Worm (Caenorhabditis elegans): ENCODE results near the gene srh-74.

The srh-74 gene

DNA sequence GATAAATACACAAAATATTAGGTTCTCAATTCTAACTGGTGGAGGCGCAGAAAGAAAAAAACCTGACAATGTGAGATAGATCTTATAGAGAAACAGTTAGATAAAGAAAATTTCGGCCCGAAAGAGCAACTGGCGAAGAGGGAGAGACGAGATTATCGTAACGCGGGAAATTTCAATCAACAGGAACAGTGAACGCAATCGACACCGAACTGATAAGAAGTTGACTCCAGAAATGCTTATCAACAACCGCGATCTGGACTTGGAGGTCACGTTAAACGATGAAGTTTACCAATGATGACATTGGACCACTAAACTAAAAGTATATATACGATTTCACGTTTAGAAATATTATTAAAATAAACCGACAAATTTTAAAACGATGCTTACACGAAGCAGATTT lies 27.8 kb upstream of the srh-74 start:
- peak; percentile 52 for TF ChIP-seq elt-2 (tag; optimal IDR thresholded peaks at IDR 0.05)
- TF ChIP-seq egl-5 (tag; optimal IDR thresholded peaks at IDR 0.05) = peak; percentile 8
- TF ChIP-seq ceh-28 (tag; optimal IDR thresholded peaks at IDR 0.05) = no peak
- TF ChIP-seq nhr-77 (tag; optimal IDR thresholded peaks at IDR 0.05) = no peak
- TF ChIP-seq jun-1 (tag; optimal IDR thresholded peaks at IDR 0.05) = peak; percentile 4
- peak; percentile 72 for TF ChIP-seq nhr-25 (tag; optimal IDR thresholded peaks at IDR 0.05)
- no peak for TF ChIP-seq elt-1 (tag; optimal IDR thresholded peaks at IDR 0.05)
- peak; percentile 94 for TF ChIP-seq ama-1 (optimal IDR thresholded peaks at IDR 0.05)
- TF ChIP-seq pha-4 (tag; optimal IDR thresholded peaks at IDR 0.05) = peak; percentile 32

DNA sequence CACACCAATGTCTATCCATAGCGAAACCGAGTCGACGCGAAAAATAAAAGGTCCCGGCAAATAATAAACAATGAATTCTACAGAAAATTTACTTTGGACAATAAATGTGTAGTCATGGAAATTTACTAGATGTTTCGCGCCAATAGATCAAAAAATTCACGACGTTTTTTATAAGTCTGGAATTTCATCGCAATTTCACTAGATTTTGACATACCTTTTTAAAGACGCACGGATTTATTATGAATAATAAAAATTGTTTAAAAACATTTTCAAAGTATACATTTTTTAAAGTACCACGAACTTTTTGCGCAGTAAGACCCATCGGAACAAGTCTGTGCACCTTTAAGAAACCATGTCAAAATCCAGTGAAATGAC lies 27.4 kb upstream of the srh-74 start:
- TF ChIP-seq fkh-10 (GFP tag; optimal IDR thresholded peaks at IDR 0.05) (no peak), nhr-43 (tag; optimal IDR thresholded peaks at IDR 0.05; ENCODE audit: poor library complexity, severe bottlenecking) (peak; percentile 14), jun-1 (tag; optimal IDR thresholded peaks at IDR 0.05) (no peak), tbx-2 (tag; optimal IDR thresholded peaks at IDR 0.05) (peak; percentile 34), nhr-11 (tag; optimal IDR thresholded peaks at IDR 0.05) (no peak)

DNA sequence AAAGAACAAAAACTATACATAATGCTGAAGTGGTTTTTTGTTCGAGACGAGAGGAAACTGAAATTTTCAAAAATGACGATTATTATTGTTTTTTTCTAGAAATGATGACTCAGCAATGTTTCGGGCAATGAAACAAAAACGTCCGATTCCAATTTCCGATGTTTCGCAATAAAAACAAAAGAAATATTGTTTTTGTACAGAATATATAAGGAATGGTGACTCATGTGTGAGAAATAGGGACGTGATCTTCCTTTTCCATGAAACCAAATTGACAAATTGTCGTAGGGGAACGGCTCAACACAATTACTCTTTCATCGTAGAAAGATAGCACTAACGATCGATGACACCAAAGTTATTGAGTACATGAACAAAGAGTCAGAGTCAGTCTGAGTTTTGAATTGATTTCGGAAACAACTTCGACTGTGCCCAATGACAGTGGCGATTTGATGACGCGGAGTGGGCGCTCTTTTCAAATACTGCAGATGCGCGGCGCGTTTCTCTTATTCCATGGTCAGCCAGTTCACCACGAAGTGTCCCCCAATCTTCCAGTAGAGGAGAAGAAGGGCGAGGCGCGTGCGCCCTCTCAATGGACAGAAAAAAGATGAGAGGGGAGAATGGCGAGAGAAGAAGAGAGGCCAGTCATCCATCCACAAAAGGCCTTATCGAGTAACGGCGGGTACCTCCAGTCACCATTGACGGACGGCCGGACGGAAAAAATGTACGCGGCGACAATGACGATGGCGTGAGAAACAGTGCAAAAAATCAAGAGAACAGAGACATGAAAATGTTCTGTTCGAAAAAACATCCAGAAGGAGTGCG lies 26.8 kb upstream of the srh-74 start:
- TF ChIP-seq ceh-82 (tag; optimal IDR thresholded peaks at IDR 0.05) (no peak), nfya-1 (tag; optimal IDR thresholded peaks at IDR 0.05; ENCODE audit: insufficient read depth) (peak; percentile 78), ama-1 (optimal IDR thresholded peaks at IDR 0.05) (peak; percentile 64), nhr-237 (tag; optimal IDR thresholded peaks at IDR 0.05) (no peak), nhr-23 (tag; optimal IDR thresholded peaks at IDR 0.05) (peak; percentile 26), snpc-4 (tag; optimal IDR thresholded peaks at IDR 0.05) (peak; percentile 28), nhr-25 (tag; optimal IDR thresholded peaks at IDR 0.05) (peak; percentile 68), mdl-1 (tag; optimal IDR thresholded peaks at IDR 0.05) (peak; percentile 23), lin-15B (tag; optimal IDR thresholded peaks at IDR 0.05) (peak; percentile 61), hmg-11 (tag; optimal IDR thresholded peaks at IDR 0.05) (peak; percentile 85)

DNA sequence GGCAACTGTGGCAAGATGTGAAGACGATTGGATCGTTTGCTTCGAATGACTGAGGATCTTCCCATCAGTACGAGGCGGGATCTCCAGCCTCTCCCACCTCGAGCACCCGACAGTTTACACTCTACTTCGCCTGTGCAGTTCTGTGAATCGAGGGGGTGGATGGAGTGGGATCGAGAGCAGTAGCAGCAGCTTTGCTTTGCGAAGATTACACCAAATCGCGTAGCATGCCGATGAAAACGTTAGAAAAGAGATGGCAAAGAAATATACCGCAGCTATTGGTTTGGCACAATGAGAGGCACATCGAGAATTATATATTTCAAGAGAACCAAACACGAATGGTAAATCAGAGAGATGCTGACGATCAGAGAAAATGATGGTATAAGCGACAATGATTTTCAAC lies 25.9 kb upstream of the srh-74 start, which contains the start of gene act-3:
act-3 (minus strand) TSS at position 51 of the 400 bp plus-strand sequence.
- no peak for TF ChIP-seq elt-1 (tag; optimal IDR thresholded peaks at IDR 0.05)
- TF ChIP-seq nhr-11 (tag; optimal IDR thresholded peaks at IDR 0.05) = no peak
- no peak for TF ChIP-seq ceh-16 (tag; optimal IDR thresholded peaks at IDR 0.05)
- TF ChIP-seq mml-1 (tag; optimal IDR thresholded peaks at IDR 0.05) = no peak
- no peak for TF ChIP-seq ceh-82 (tag; optimal IDR thresholded peaks at IDR 0.05)
- TF ChIP-seq skn-1 (tag; optimal IDR thresholded peaks at IDR 0.05) = no peak
- peak; percentile 40 for TF ChIP-seq nfya-1 (tag; optimal IDR thresholded peaks at IDR 0.05; ENCODE audit: insufficient read depth)
- TF ChIP-seq ama-1 (optimal IDR thresholded peaks at IDR 0.05) = no peak
- TF ChIP-seq elt-3 (tag; optimal IDR thresholded peaks at IDR 0.05) = no peak
- TF ChIP-seq daf-12 (tag; optimal IDR thresholded peaks at IDR 0.05) = no peak
- peak; percentile 27 for TF ChIP-seq lin-39 (tag; optimal IDR thresholded peaks at IDR 0.05)
- TF ChIP-seq mdl-1 (tag; optimal IDR thresholded peaks at IDR 0.05) = no peak
- no peak for TF ChIP-seq unc-39 (tag; optimal IDR thresholded peaks at IDR 0.05)
- no peak for TF ChIP-seq pqm-1 (tag; optimal IDR thresholded peaks at IDR 0.05)
- no peak for TF ChIP-seq jun-1 (tag; optimal IDR thresholded peaks at IDR 0.05)
- TF ChIP-seq eor-1 (tag; optimal IDR thresholded peaks at IDR 0.05) = no peak
- no peak for TF ChIP-seq ztf-11 (tag; optimal IDR thresholded peaks at IDR 0.05)
- no peak for TF ChIP-seq lsy-12 (tag; optimal IDR thresholded peaks at IDR 0.05)
- peak; percentile 1 for TF ChIP-seq pha-4 (tag; optimal IDR thresholded peaks at IDR 0.05)
- TF ChIP-seq fkh-10 (GFP tag; optimal IDR thresholded peaks at IDR 0.05) = no peak

DNA sequence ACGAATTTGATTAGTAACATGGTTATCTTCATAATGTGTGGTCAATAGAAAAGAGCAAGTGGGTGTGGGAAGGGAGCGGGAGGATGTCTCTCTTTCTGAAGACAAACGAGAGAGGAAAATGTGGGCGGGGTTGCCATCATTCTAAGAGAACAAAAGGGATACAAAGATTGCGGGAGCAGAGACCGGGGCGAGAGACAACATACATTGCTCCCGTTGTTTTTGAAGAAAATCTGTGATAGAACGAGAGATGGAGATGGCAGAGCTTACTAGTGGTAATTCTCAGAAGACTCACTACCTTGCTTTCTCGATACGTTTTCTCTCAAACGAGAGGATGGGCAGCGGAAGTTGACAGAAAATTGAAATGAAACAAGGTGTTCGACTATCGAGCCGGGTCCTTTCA lies 24.8 kb upstream of the srh-74 start:
- TF ChIP-seq eor-1 (tag; optimal IDR thresholded peaks at IDR 0.05) (no peak), fos-1 (tag; optimal IDR thresholded peaks at IDR 0.05) (no peak), unc-62 (GFP tag; optimal IDR thresholded peaks at IDR 0.05) (no peak), nhr-11 (tag; optimal IDR thresholded peaks at IDR 0.05) (no peak)
